Worm (Caenorhabditis elegans): ENCODE data around the gene srv-6.

DNA sequence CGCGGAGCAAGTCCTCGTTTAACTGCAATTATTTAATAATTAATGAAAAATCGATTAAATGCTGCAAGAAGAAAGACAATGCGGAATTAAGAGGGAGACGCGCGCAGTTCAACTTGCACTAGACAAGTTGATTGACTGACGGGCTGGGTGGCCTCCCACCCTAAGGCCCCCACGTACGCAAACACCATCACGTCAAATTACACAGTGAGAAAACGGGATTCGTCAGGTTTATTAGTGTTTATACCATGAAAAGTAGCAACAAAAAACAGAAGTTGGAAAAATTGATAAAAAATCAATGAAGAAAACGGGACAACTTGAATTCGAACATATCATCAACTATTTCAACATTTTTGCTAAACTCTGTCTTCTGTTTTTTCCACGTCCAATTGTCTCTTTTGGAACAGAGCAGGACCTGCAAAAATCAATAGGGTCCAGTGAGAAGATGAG is 50.7 kb downstream of the srv-6 start:
- TF ChIP-seq nfya-1 (tag; optimal IDR thresholded peaks at IDR 0.05; ENCODE audit: insufficient read depth) (peak; percentile 44), lin-39 (tag; optimal IDR thresholded peaks at IDR 0.05) (no peak), nhr-76 (tag; optimal IDR thresholded peaks at IDR 0.05) (no peak), ztf-4 (tag; optimal IDR thresholded peaks at IDR 0.05) (no peak), zag-1 (tag; optimal IDR thresholded peaks at IDR 0.05) (no peak), nhr-25 (tag; optimal IDR thresholded peaks at IDR 0.05) (peak; percentile 50), ceh-28 (tag; optimal IDR thresholded peaks at IDR 0.05) (no peak), egl-27 (tag; optimal IDR thresholded peaks at IDR 0.05) (no peak), snpc-4 (tag; optimal IDR thresholded peaks at IDR 0.05) (no peak), skn-1 (tag; optimal IDR thresholded peaks at IDR 0.05) (no peak), ama-1 (optimal IDR thresholded peaks at IDR 0.05) (no peak)

Measured in whole organism, L3 larva.